Worm (Caenorhabditis elegans): ENCODE results near the gene cyp-34A6.

cyp-34A6 gene

DNA sequence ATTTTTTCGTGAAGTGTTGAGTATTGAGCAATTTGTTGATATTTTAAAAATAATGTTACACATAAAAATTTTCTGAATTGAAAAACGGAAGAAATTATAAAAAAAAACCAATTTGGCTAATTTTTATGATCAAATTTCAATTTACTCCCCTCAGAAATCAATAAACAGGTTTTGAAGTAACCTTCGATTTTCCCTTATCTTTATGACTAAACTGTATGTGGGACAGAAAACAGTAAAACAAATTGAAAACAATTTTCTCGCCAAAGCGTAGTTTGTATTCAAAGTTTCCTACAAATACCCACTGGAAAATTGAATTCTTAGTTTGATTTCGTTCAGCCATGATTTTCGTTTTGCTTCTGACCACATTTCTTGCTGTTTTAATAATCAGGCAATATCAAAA, 22.3 kb downstream of the cyp-34A6 start, which contains the start of gene cyp-35B1:
Gene cyp-35B1, plus strand, starts transcription at position 244 of the 400 bp plus-strand sequence.
- TF ChIP-seq him-1 (tag; optimal IDR thresholded peaks at IDR 0.05) = no peak

DNA sequence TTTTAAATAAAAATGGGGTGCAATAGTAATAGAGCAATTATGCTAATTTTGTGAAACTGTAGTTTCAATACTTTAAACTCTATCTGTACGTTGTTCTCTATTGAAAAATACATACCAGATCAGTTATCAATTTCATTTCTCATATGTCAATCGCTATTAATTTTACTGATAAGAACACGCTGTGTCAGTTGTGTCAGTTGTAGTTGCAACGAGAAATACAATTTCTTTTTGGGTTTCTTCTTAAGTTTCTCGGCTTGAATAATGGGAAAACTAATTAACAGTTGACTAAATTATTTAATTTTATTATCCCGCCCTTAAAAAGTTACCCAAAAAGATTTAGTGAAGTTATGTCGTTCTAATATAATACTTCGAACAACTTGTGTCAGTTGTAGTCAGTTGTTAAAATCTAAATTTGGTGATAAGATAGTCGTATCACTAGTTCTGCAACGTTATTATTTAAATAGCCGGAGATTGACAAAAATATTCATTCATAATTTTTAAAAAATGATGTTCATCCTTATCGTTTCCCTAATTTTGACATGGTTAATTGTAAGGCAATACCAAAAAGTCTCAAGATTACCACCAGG, 25.1 kb downstream of the cyp-34A6 start, which contains the start of gene cyp-35A5:
Gene cyp-35A5, plus strand, starts transcription at position 435 of the 587 bp plus-strand sequence.
- TF ChIP-seq him-1 (tag; optimal IDR thresholded peaks at IDR 0.05) (no peak), W03F9.2 (tag; optimal IDR thresholded peaks at IDR 0.05) (no peak), dao-5 (tag; optimal IDR thresholded peaks at IDR 0.05) (no peak)

DNA sequence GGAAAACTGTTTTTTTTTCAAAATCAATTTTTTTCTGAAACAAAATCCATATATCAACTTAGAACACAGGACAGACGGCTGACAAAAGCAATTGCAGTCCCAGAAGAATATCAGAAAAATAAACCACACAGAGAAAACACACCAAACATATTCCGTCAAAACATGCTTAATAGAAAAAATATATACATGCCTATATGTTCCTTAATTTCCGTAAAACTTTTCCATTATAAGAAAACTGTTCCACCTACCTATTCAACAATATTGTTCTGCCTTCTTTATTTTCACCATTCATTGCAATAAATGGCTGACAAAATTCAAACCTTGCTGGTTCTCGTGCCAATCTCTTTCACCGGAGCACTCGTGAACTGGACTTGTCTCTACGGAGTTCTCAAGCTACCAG, 29.8 kb downstream of the cyp-34A6 start, which contains the start of gene srx-63:
Gene srx-63, plus strand, starts transcription at position 301 of the 400 bp plus-strand sequence.
- TF ChIP-seq W03F9.2 (tag; optimal IDR thresholded peaks at IDR 0.05) (no peak), dao-5 (tag; optimal IDR thresholded peaks at IDR 0.05) (no peak), him-1 (tag; optimal IDR thresholded peaks at IDR 0.05) (no peak)

DNA sequence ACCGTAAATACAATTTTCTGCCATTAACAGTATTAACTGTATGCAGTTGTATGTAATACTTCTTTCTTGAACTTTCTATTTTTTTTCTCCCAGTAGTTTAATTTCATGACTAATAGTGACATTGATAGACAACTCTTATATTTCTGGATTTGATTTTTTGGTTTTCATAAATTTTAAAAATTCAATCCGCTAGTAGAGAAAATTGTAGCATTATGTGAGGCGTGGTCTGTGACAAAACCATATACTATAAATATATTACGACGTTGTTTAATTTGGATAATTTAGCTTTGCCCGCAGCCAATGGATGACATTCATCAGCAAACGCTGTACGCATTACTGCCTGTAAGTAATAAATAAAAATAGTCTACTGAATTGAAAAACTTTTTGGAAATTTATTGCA, 32.0 kb downstream of the cyp-34A6 start, which contains the start of gene srx-64:
Gene srx-64, plus strand, starts transcription at position 301 of the 400 bp plus-strand sequence.
- no peak for TF ChIP-seq him-1 (tag; optimal IDR thresholded peaks at IDR 0.05)
- TF ChIP-seq dao-5 (tag; optimal IDR thresholded peaks at IDR 0.05) = no peak
- no peak for TF ChIP-seq W03F9.2 (tag; optimal IDR thresholded peaks at IDR 0.05)

DNA sequence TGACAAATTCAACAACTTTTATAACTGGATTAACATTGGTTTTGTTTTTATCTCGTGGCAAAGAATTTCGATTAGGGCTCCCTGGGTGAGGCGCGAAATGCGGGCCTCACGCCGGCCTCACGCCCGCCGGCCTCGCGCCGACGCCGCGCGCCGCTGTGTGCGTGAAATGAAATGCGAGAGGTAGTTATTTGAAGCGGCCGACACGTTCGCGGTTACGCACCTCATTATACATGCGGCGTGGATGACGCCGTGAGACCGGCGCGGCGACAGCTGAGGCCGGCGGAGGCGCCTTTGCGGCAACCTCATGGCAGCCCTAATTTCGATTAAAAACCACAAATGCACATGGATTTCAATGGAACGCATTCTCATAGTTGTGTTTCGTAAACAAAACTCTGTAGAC, 33.6 kb downstream of the cyp-34A6 start:
- no peak for TF ChIP-seq him-1 (tag; optimal IDR thresholded peaks at IDR 0.05)
- no peak for TF ChIP-seq dao-5 (tag; optimal IDR thresholded peaks at IDR 0.05)
- TF ChIP-seq W03F9.2 (tag; optimal IDR thresholded peaks at IDR 0.05) = no peak

DNA sequence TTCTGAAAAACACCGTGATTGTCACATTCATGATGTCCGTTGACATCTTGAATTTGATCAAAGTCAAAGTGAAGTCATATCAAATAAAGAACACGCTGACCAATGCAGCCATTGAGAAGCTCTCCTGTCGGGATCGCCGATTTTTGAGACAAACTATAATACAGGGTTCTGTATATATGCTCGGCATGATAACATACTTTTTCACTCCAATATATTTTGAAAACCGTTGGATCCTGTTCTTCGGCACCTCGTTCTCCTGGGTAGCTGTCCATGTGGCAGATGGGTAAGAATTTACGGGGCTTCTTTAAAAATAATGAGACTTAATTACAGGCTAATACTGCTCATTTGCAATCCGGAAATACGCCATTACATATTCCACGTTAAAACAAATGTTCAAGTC, 38.6 kb downstream of the cyp-34A6 start:
- TF ChIP-seq dao-5 (tag; optimal IDR thresholded peaks at IDR 0.05) (no peak), W03F9.2 (tag; optimal IDR thresholded peaks at IDR 0.05) (no peak), him-1 (tag; optimal IDR thresholded peaks at IDR 0.05) (no peak)

DNA sequence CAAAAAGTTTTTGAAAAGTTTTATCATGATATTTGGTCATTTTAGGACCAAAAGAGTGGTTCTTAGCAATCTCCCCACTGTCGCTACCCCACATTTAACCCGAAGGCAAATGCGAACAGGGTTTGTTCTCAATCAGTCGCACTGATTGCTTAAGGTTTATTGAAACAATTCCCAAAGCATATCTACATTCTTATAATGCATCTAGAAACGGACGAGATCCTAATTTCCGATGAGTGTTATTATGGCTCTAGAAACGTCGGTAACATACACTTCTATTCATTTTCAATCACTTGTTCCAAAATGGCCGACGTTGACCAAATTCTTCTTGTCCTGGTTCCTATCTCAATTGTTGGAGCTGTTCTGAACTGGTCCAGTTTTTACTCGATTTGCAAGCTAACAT, 39.5 kb downstream of the cyp-34A6 start, which contains the start of gene srx-65:
Gene srx-65, plus strand, starts transcription at position 301 of the 400 bp plus-strand sequence.
- TF ChIP-seq W03F9.2 (tag; optimal IDR thresholded peaks at IDR 0.05) (no peak), him-1 (tag; optimal IDR thresholded peaks at IDR 0.05) (no peak), dao-5 (tag; optimal IDR thresholded peaks at IDR 0.05) (no peak)

DNA sequence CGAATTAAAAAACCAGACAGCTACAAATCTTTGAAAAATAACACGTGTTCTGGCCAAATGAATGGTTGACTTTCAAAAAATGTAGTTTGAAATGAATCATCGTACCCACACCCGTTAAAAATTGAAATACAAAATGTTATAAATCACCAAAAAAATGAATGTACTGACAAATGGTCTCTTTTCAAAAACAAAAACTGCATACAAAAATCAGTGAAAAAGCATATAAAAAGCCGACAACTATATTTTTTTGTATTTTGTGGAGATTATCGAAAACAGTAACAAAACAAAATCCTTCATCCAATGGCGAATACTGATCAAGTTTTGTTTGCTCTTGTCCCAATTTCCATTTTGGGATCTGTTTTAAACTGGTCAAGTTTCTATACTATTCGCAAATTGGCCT, 41.8 kb downstream of the cyp-34A6 start, which contains the start of gene srx-66:
Gene srx-66, plus strand, starts transcription at position 301 of the 400 bp plus-strand sequence.
- no peak for TF ChIP-seq him-1 (tag; optimal IDR thresholded peaks at IDR 0.05)
- no peak for TF ChIP-seq W03F9.2 (tag; optimal IDR thresholded peaks at IDR 0.05)
- TF ChIP-seq dao-5 (tag; optimal IDR thresholded peaks at IDR 0.05) = no peak

DNA sequence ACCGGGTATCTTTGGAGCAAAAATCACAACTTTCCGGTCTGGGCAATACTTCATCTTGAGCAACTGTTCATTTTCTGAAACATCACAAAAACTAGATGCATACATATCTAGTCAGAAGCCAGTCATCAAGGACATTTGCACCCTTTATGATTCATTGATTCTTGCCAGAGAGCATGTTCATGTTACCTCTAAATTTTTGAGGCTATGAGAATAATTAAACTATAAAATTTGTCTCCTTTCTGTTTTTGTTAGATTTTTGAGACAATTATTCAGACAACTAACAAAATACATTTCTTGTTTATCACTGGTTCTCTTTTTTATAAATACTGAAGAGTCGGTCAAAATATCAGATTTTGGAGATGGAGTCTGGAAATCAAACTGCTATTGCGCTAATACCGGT, 44.7 kb downstream of the cyp-34A6 start, which contains the start of gene srx-67:
Gene srx-67, plus strand, starts transcription at position 301 of the 400 bp plus-strand sequence.
- TF ChIP-seq him-1 (tag; optimal IDR thresholded peaks at IDR 0.05) = no peak
- TF ChIP-seq dao-5 (tag; optimal IDR thresholded peaks at IDR 0.05) = no peak
- TF ChIP-seq W03F9.2 (tag; optimal IDR thresholded peaks at IDR 0.05) = no peak

DNA sequence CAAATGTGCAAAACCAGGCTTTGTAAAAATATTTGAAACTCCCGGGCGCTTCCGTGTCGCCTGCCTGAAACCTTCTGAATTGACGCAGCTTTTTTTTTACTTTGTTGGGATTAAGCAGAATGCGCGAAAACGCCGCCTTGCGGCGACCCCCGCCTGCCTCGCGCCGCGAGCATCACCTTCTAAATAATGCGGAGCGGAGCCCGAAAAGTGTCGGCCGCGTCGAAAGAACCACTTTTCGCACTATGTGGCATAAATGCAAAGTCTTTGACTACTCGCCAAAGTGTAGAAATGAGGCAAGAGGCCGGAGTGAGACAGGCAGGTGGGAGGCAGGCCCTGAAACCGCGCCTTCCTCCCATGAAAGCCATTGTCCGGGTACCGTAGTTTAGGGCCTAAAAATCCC, 48.0 kb downstream of the cyp-34A6 start:
- TF ChIP-seq dao-5 (tag; optimal IDR thresholded peaks at IDR 0.05) (no peak), W03F9.2 (tag; optimal IDR thresholded peaks at IDR 0.05) (no peak), him-1 (tag; optimal IDR thresholded peaks at IDR 0.05) (no peak)

DNA sequence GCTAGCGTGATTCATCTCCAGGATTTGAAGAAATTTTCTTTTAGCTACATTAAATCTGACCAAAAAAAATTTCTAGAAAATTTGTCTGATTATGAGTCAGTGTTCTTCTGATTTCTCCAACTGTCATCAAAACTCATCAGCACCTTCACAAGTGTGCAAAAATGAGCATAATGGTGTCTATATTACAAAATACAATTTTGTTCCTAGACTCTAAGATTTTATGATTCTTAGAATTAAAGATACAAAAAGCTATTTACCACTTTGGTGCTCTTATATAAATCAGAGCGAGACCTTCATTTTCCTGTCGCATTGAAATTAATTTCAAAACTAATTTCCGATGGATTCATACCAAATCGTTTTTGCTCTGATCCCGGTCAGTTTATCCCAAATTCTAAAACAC, 48.7 kb downstream of the cyp-34A6 start, which contains the start of gene srx-68:
Gene srx-68, plus strand, starts transcription at position 301 of the 400 bp plus-strand sequence.
- TF ChIP-seq W03F9.2 (tag; optimal IDR thresholded peaks at IDR 0.05) = no peak
- TF ChIP-seq dao-5 (tag; optimal IDR thresholded peaks at IDR 0.05) = no peak
- TF ChIP-seq him-1 (tag; optimal IDR thresholded peaks at IDR 0.05) = no peak
